Fruit fly (Drosophila melanogaster) whole organism, embryonic: ENCODE measurements around the gene CG6933.

Experiments
- Aef1 ChIP-seq: fragments of 200-800 bp; sonication (Bioruptor generic); IDR thresholded peaks from 3 replicates; pipeline ENCODE4 v1.3.6; 2022; ENCODE audit warnings: missing biosample characterization, missing genetic modification characterization
- Blimp-1 ChIP-seq: fragments of 200-800 bp; sonication (Bioruptor generic); optimal IDR thresholded peaks from 3 replicates; lab custom pipeline; 2018; ENCODE audit warnings: missing biosample characterization, missing genetic modification characterization, mild to moderate bottlenecking, moderate library complexity, missing genetic modification reagents
- CG10209 ChIP-seq: fragments of 200-800 bp; sonication (Bioruptor generic); optimal IDR thresholded peaks from 3 replicates; lab custom pipeline; 2017; ENCODE audit warnings: missing biosample characterization, mild to moderate bottlenecking, missing genetic modification characterization, missing genetic modification reagents
- CG10654 ChIP-seq: fragments of 200-800 bp; sonication (Bioruptor generic); optimal IDR thresholded peaks from 2 replicates; lab custom pipeline; 2016; ENCODE audit warnings: missing biosample characterization, missing genetic modification characterization
- CG10959 ChIP-seq: fragments of 200-800 bp; sonication (Bioruptor generic); IDR thresholded peaks from 2 replicates; pipeline ENCODE4 v1.3.6; 2022; ENCODE audit warnings: missing biosample characterization, missing genetic modification characterization
- CG13894 ChIP-seq: fragments of 200-800 bp; sonication (Bioruptor generic); optimal IDR thresholded peaks from 3 replicates; lab custom pipeline; 2018; ENCODE audit warnings: missing biosample characterization, mild to moderate bottlenecking, missing genetic modification characterization, moderate library complexity
- CG15073 ChIP-seq: fragments of 200-800 bp; sonication (Bioruptor generic); optimal IDR thresholded peaks from 2 replicates; lab custom pipeline; 2016; ENCODE audit warnings: missing biosample characterization, missing genetic modification characterization
- CG15601 ChIP-seq: fragments of 200-800 bp; sonication (Bioruptor generic); optimal IDR thresholded peaks from 3 replicates; lab custom pipeline; 2019; ENCODE audit warnings: missing biosample characterization, mild to moderate bottlenecking, missing genetic modification characterization, moderate library complexity
- CG16779 ChIP-seq: fragments of 200-800 bp; sonication (Bioruptor generic); IDR thresholded peaks from 2 replicates; pipeline ENCODE4 v1.3.6; 2022; ENCODE audit warnings: missing biosample characterization, missing genetic modification characterization
- CG16815 ChIP-seq: fragments of 200-800 bp; sonication (Bioruptor generic); optimal IDR thresholded peaks from 3 replicates; lab custom pipeline; 2017; ENCODE audit warnings: missing biosample characterization, mild to moderate bottlenecking, missing genetic modification characterization
- CG17186 ChIP-seq: fragments of 200-800 bp; sonication (Bioruptor generic); optimal IDR thresholded peaks from 3 replicates; lab custom pipeline; 2017; ENCODE audit warnings: missing biosample characterization, missing genetic modification reagents, missing genetic modification characterization
- CG18011 ChIP-seq: fragments of 200-800 bp; sonication (Bioruptor generic); optimal IDR thresholded peaks from 2 replicates; lab custom pipeline; 2017; ENCODE audit warnings: missing biosample characterization, missing genetic modification characterization, mild to moderate bottlenecking, moderate library complexity, missing genotype
- CG32767 ChIP-seq: fragments of 200-800 bp; sonication (Bioruptor generic); IDR thresholded peaks from 2 replicates; pipeline ENCODE4 v1.3.6; 2022; ENCODE audit warnings: missing biosample characterization, missing genetic modification characterization
- CG34422 ChIP-seq: fragments of 200-800 bp; sonication (Bioruptor generic); IDR thresholded peaks from 3 replicates; pipeline ENCODE4 v1.3.6; 2022; ENCODE audit warnings: missing biosample characterization, missing genetic modification characterization
- CG3847 ChIP-seq: fragments of 200-800 bp; sonication (Bioruptor generic); IDR thresholded peaks from 2 replicates; pipeline ENCODE4 v1.3.6; 2022; ENCODE audit warnings: missing biosample characterization, missing genetic modification characterization
- CG42726 ChIP-seq: fragments of 200-800 bp; sonication (Bioruptor generic); IDR thresholded peaks from 2 replicates; pipeline ENCODE4 v1.3.6; 2022; ENCODE audit warnings: missing biosample characterization, missing genetic modification characterization; ENCODE audit not compliant: partially characterized antibody
- CG4282 ChIP-seq: fragments of 200-800 bp; sonication (Bioruptor generic); optimal IDR thresholded peaks from 2 replicates; lab custom pipeline; 2016; ENCODE audit warnings: missing biosample characterization, missing genetic modification characterization
- CG6683 ChIP-seq: fragments of 200-800 bp; sonication (Bioruptor generic); optimal IDR thresholded peaks from 2 replicates; lab custom pipeline; 2017; ENCODE audit warnings: missing biosample characterization, mild to moderate bottlenecking, missing genetic modification characterization, missing genetic modification reagents
- CG6689 ChIP-seq: fragments of 200-800 bp; sonication (Bioruptor generic); IDR thresholded peaks from 2 replicates; pipeline ENCODE4 v1.3.6; 2022; ENCODE audit warnings: missing biosample characterization, missing genetic modification characterization
- CG7963 ChIP-seq: fragments of 200-800 bp; sonication (Bioruptor generic); IDR thresholded peaks from 3 replicates; pipeline ENCODE4 v1.3.6; 2022; ENCODE audit warnings: missing biosample characterization, missing genetic modification characterization; ENCODE audit not compliant: partially characterized antibody
- CG8089 ChIP-seq: fragments of 200-800 bp; sonication (Bioruptor generic); optimal IDR thresholded peaks from 3 replicates; lab custom pipeline; 2016; ENCODE audit warnings: missing biosample characterization, missing genetic modification characterization
- CHES-1-like ChIP-seq: fragments of 200-800 bp; sonication (Bioruptor generic); optimal IDR thresholded peaks from 2 replicates; lab custom pipeline; 2016; ENCODE audit warnings: missing biosample characterization, missing genetic modification characterization
- D19A ChIP-seq: fragments of 200-800 bp; optimal IDR thresholded peaks from 3 replicates; lab custom pipeline; 2019; ENCODE audit warnings: missing biosample characterization, mild to moderate bottlenecking, missing genetic modification characterization, moderate library complexity
- Dip3 ChIP-seq: fragments of 200-800 bp; sonication (Bioruptor generic); optimal IDR thresholded peaks from 3 replicates; lab custom pipeline; 2016; ENCODE audit warnings: missing biosample characterization, missing genetic modification characterization
- Dp ChIP-seq: fragments of 200-800 bp; sonication (Bioruptor generic); optimal IDR thresholded peaks from 2 replicates; lab custom pipeline; 2018; ENCODE audit warnings: missing biosample characterization, mild to moderate bottlenecking, missing genetic modification characterization, moderate library complexity
- Ets97D ChIP-seq: fragments of 200-800 bp; sonication (Bioruptor generic); optimal IDR thresholded peaks from 3 replicates; lab custom pipeline; 2016; ENCODE audit warnings: missing biosample characterization, missing genetic modification characterization
- H2.0 ChIP-seq: fragments of 200-800 bp; sonication (Bioruptor generic); IDR thresholded peaks from 2 replicates; pipeline ENCODE4 v1.3.6; 2022; ENCODE audit warnings: missing biosample characterization, missing genetic modification characterization
- Hmx ChIP-seq: fragments of 200-800 bp; sonication (Bioruptor generic); optimal IDR thresholded peaks from 2 replicates; lab custom pipeline; 2016; ENCODE audit warnings: missing biosample characterization, missing genetic modification characterization
- MTF-1 ChIP-seq: fragments of 200-800 bp; sonication (Bioruptor generic); optimal IDR thresholded peaks from 2 replicates; lab custom pipeline; 2018; ENCODE audit warnings: missing biosample characterization, mild to moderate bottlenecking, missing genetic modification characterization, borderline replicate concordance
- NfI ChIP-seq: fragments of 200-800 bp; sonication (Bioruptor generic); optimal IDR thresholded peaks from 3 replicates; lab custom pipeline; 2018; ENCODE audit warnings: missing biosample characterization, mild to moderate bottlenecking, missing genetic modification characterization, moderate library complexity
- Oaz ChIP-seq: fragments of 200-800 bp; sonication (Bioruptor generic); IDR thresholded peaks from 2 replicates; pipeline ENCODE4 v1.3.6; 2022; ENCODE audit warnings: missing biosample characterization, missing genetic modification characterization
- Rx ChIP-seq: fragments of 200-800 bp; sonication (Bioruptor generic); IDR thresholded peaks from 2 replicates; pipeline ENCODE4 v1.3.6; 2022; ENCODE audit warnings: missing biosample characterization, missing genetic modification characterization
- Xbp1 ChIP-seq: fragments of 200-800 bp; sonication (Bioruptor generic); optimal IDR thresholded peaks from 3 replicates; lab custom pipeline; 2016; ENCODE audit warnings: missing biosample characterization, mild to moderate bottlenecking, missing genetic modification characterization
- abd-A ChIP-seq: fragments of 200-800 bp; sonication (Bioruptor generic); optimal IDR thresholded peaks from 3 replicates; lab custom pipeline; 2019; ENCODE audit warnings: missing biosample characterization, mild to moderate bottlenecking, missing genetic modification characterization, moderate library complexity
- bab2 ChIP-seq: fragments of 200-800 bp; sonication (Bioruptor generic); optimal IDR thresholded peaks from 2 replicates; lab custom pipeline; 2016; ENCODE audit warnings: missing biosample characterization, missing genetic modification characterization
- cas ChIP-seq: fragments of 200-800 bp; sonication (Bioruptor generic); IDR thresholded peaks from 2 replicates; pipeline ENCODE4 v1.3.6; 2022; ENCODE audit warnings: missing biosample characterization, missing genetic modification characterization
- cato ChIP-seq: fragments of 200-800 bp; sonication (Bioruptor generic); optimal IDR thresholded peaks from 2 replicates; lab custom pipeline; 2016; ENCODE audit warnings: missing biosample characterization, missing genetic modification characterization, borderline replicate concordance
- dan ChIP-seq: fragments of 200-800 bp; sonication (Bioruptor generic); IDR thresholded peaks from 2 replicates; pipeline ENCODE4 v1.3.6; 2022; ENCODE audit warnings: missing biosample characterization, missing genetic modification characterization
- danr ChIP-seq: fragments of 200-800 bp; sonication (Bioruptor generic); IDR thresholded peaks from 2 replicates; pipeline ENCODE4 v1.3.6; 2022; ENCODE audit warnings: missing biosample characterization, missing genetic modification characterization
- dmrt99B ChIP-seq: fragments of 200-800 bp; sonication (Bioruptor generic); optimal IDR thresholded peaks from 2 replicates; lab custom pipeline; 2018; ENCODE audit warnings: missing biosample characterization, mild to moderate bottlenecking, missing genetic modification characterization, moderate library complexity
- gsb-n ChIP-seq: fragments of 200-800 bp; sonication (Bioruptor generic); optimal IDR thresholded peaks from 3 replicates; lab custom pipeline; 2018; ENCODE audit warnings: missing biosample characterization, mild to moderate bottlenecking, missing genetic modification characterization
- hth ChIP-seq: fragments of >200 bp; optimal IDR thresholded peaks from 2 replicates; lab custom pipeline; 2017; ENCODE audit warnings: inconsistent platforms
- nau ChIP-seq: fragments of 200-800 bp; sonication (Bioruptor generic); optimal IDR thresholded peaks from 3 replicates; lab custom pipeline; 2017; ENCODE audit warnings: missing biosample characterization, mild to moderate bottlenecking, missing genetic modification characterization, missing genetic modification reagents
- otp ChIP-seq: fragments of 200-800 bp; sonication (Bioruptor generic); IDR thresholded peaks from 3 replicates; pipeline ENCODE4, ENCODE4 v1.3.6; 2022; ENCODE audit warnings: missing biosample characterization, missing genetic modification characterization
- pfk ChIP-seq: fragments of 200-800 bp; sonication (Bioruptor generic); optimal IDR thresholded peaks from 2 replicates; lab custom pipeline; 2018; ENCODE audit warnings: missing biosample characterization, mild to moderate bottlenecking, missing genetic modification characterization, moderate library complexity
- pita ChIP-seq: fragments of 200-800 bp; sonication (Bioruptor generic); optimal IDR thresholded peaks from 2 replicates; lab custom pipeline; 2017; ENCODE audit warnings: missing biosample characterization, mild to moderate bottlenecking, missing genetic modification characterization
- ro ChIP-seq: fragments of 200-800 bp; sonication (Bioruptor generic); IDR thresholded peaks from 2 replicates; pipeline ENCODE4 v1.3.6; 2022; ENCODE audit warnings: missing biosample characterization, missing genetic modification characterization
- stc ChIP-seq: fragments of 200-800 bp; sonication (Bioruptor generic); IDR thresholded peaks from 2 replicates; pipeline ENCODE4 v1.3.6; 2022; ENCODE audit warnings: missing biosample characterization, missing genetic modification characterization
- usp ChIP-seq: fragments of >200 bp; optimal IDR thresholded peaks from 2 replicates; lab custom pipeline; 2017; ENCODE audit warnings: missing biosample characterization, missing genetic modification characterization
- vvl ChIP-seq: fragments of 200-800 bp; sonication (Bioruptor generic); IDR thresholded peaks from 2 replicates; pipeline ENCODE4 v1.3.6; 2022; ENCODE audit warnings: missing biosample characterization, missing genetic modification characterization
- wor ChIP-seq: fragments of 200-800 bp; sonication (Bioruptor generic); IDR thresholded peaks from 2 replicates; pipeline ENCODE4 v1.3.6; 2022; ENCODE audit warnings: missing biosample characterization, missing genetic modification characterization
- zfh1 ChIP-seq: fragments of 200-800 bp; sonication (Bioruptor generic); IDR thresholded peaks from 3 replicates; pipeline ENCODE4 v1.3.6; 2022; ENCODE audit warnings: missing biosample characterization, missing genetic modification characterization

The CG6933 gene

dm6 chr3L:20194731-20195130, 25.5 kb downstream of the CG6933 start (continued):
- TF ChIP-seq Dip3 (peak; percentile 22), CG7963 (GFP tag; lab: Robert Waterston, UW) (no peak), otp (peak; percentile 59; the same call in 1 of the 3 replicates), usp (GFP tag; lab: Kevin White, UChicago) (no peak), CG42726 (GFP tag; lab: Robert Waterston, UW) (no peak), CG6689 (peak; percentile 62; the same call in 1 of the 2 replicates), Xbp1 (peak; percentile 56), Rx (GFP tag; lab: Robert Waterston, UW) (no peak), danr (GFP tag; lab: Robert Waterston, UW) (no peak), nau (no peak), CG4282 (GFP tag; lab: Kevin White, UChicago) (no peak), CG13894 (tag; lab: Kevin White, UChicago) (no peak), CG3847 (GFP tag; lab: Robert Waterston, UW) (peak; percentile 37; the same call in 1 of the 2 replicates), stc (GFP tag; lab: Robert Waterston, UW) (no peak), Aef1 (GFP tag; lab: Robert Waterston, UW) (peak; percentile 14; the same call in 1 of the 3 replicates), Dp (GFP tag; lab: Kevin White, UChicago) (no peak), pfk (GFP tag; lab: Kevin White, UChicago) (no peak), Hmx (GFP tag; lab: Kevin White, UChicago) (no peak), CG18011 (GFP tag; lab: Kevin White, UChicago) (no peak), CG8089 (GFP tag; lab: Kevin White, UChicago) (no peak), wor (no peak), NfI (peak; percentile 35), vvl (peak; percentile 62), H2.0 (GFP tag; lab: Robert Waterston, UW) (0 out of 2 replicates have a peak, but pooled peaks have one; percentile 10), Oaz (GFP tag; lab: Robert Waterston, UW) (no peak), CG32767 (GFP tag; lab: Robert Waterston, UW) (no peak; the same call in 1 of the 2 replicates), zfh1 (peak; percentile 49; the same call in 1 of the 3 replicates), gsb-n (tag; lab: Kevin White, UChicago) (no peak), CG15601 (no peak), hth (lab: Kevin White, UChicago) (no peak), D19A (tag; lab: Kevin White, UChicago) (no peak), dan (GFP tag; lab: Robert Waterston, UW) (no peak), dmrt99B (tag; lab: Kevin White, UChicago) (peak; percentile 15), CG16779 (GFP tag; lab: Robert Waterston, UW) (no peak), cato (GFP tag; lab: Kevin White, UChicago) (no peak), CG15073 (no peak), MTF-1 (GFP tag; lab: Kevin White, UChicago) (no peak), CHES-1-like (GFP tag; lab: Kevin White, UChicago) (no peak), CG10959 (GFP tag; lab: Robert Waterston, UW) (peak; percentile 41; the same call in 1 of the 2 replicates), abd-A (tag; lab: Kevin White, UChicago) (no peak), Blimp-1 (GFP tag; lab: Kevin White, UChicago) (peak; percentile 37), pita (GFP tag; lab: Kevin White, UChicago) (no peak), CG10654 (GFP tag; lab: Kevin White, UChicago) (peak; percentile 29), CG17186 (GFP tag; lab: Kevin White, UChicago) (no peak), bab2 (peak; percentile 42), Ets97D (GFP tag; lab: Kevin White, UChicago) (no peak), CG16815 (GFP tag; lab: Kevin White, UChicago) (no peak), ro (GFP tag; lab: Robert Waterston, UW) (no peak), cas (no peak), CG6683 (GFP tag; lab: Kevin White, UChicago) (no peak), CG10209 (peak; percentile 26), CG34422 (GFP tag; lab: Robert Waterston, UW) (peak; percentile 48; the same call in 1 of the 3 replicates)
